Worm (Caenorhabditis elegans) whole organism, early embryonic: Measurements from ENCODE around the gene F46G10.2.

ENCODE experiments used
- ama-1 ChIP-seq: fragments of 150-350 bp; optimal IDR thresholded peaks from 2 replicates; lab custom pipeline; 2014
- ets-7 ChIP-seq: sonication (generic microtip); optimal IDR thresholded peaks from 2 replicates; lab custom pipeline; 2016; ENCODE audit warnings: missing genotype, missing genetic modification characterization, missing compliant biosample characterization
- hmbx-1 ChIP-seq: sonication (generic microtip); optimal IDR thresholded peaks from 2 replicates; lab custom pipeline; 2016; ENCODE audit warnings: mild to moderate bottlenecking, missing genetic modification characterization, missing compliant biosample characterization
- hnd-1 ChIP-seq: sonication (generic microtip); optimal IDR thresholded peaks from 2 replicates; lab custom pipeline; 2016; ENCODE audit warnings: missing genetic modification characterization, missing compliant biosample characterization
- pes-1 ChIP-seq: fragments of 200-800 bp; sonication (Bioruptor generic); IDR thresholded peaks from 2 replicates; pipeline ENCODE4 v1.3.6; 2022; ENCODE audit warnings: missing genetic modification reagents, missing genetic modification characterization, missing compliant biosample characterization
- sea-1 ChIP-seq: fragments of 200-800 bp; sonication (Bioruptor generic); conservative IDR thresholded peaks from 2 replicates; pipeline ENCODE4 v1.3.6; 2022; ENCODE audit warnings: missing genetic modification characterization, missing compliant biosample characterization
- tra-4 ChIP-seq: sonication (generic microtip); optimal IDR thresholded peaks from 2 replicates; lab custom pipeline; 2017; ENCODE audit warnings: missing genetic modification characterization, missing compliant biosample characterization

ce11 chrX:13328868-13329267, 6.1 kb downstream of the F46G10.2 start:
- TF ChIP-seq sea-1 (GFP tag; lab: Robert Waterston, UW) (no peak), ama-1 (lab: Kevin White, UChicago) (no peak), pes-1 (GFP tag; lab: Robert Waterston, UW) (no peak), ets-7 (tag; lab: Kevin White, UChicago) (no peak), hnd-1 (tag; lab: Kevin White, UChicago) (no peak), hmbx-1 (tag; lab: Kevin White, UChicago) (no peak), tra-4 (tag; lab: Kevin White, UChicago) (no peak)
